Worm (Caenorhabditis elegans) whole organism, mixed stage, embryonic: ENCODE measurements around the gene R04B5.6.
A peak's percentile ranks its signal among the peaks of the same experiment; 100 is the strongest.

Experiments used
- M03D4.4 ChIP-seq: sonication (generic microtip); optimal IDR thresholded peaks from 2 replicates; lab custom pipeline; 2017; ENCODE audit warnings: mild to moderate bottlenecking, missing genetic modification characterization, missing compliant biosample characterization
- bed-3 ChIP-seq: fragments of 200-800 bp; sonication (Bioruptor generic); optimal IDR thresholded peaks from 3 replicates; lab custom pipeline; 2018; ENCODE audit warnings: mild to moderate bottlenecking, missing genetic modification characterization, moderate library complexity, missing compliant biosample characterization
- blmp-1 ChIP-seq: fragments of 150-350 bp; optimal IDR thresholded peaks from 2 replicates; lab custom pipeline; 2014; ENCODE audit warnings: missing biosample characterization, missing genetic modification characterization
- ceh-39 ChIP-seq: fragments of 150-350 bp; optimal IDR thresholded peaks from 2 replicates; lab custom pipeline; 2014; ENCODE audit warnings: missing biosample characterization, missing genetic modification characterization
- ceh-43 ChIP-seq: fragments of 200-800 bp; sonication (Bioruptor generic); optimal IDR thresholded peaks from 2 replicates; lab custom pipeline; 2018; ENCODE audit warnings: mild to moderate bottlenecking, missing genetic modification characterization, moderate library complexity, missing compliant biosample characterization
- ceh-83 ChIP-seq: fragments of 200-800 bp; sonication (Bioruptor generic); optimal IDR thresholded peaks from 2 replicates; lab custom pipeline; 2018; ENCODE audit warnings: mild to moderate bottlenecking, missing genetic modification characterization, missing compliant biosample characterization
- cnd-1 ChIP-seq: fragments of 200-800 bp; sonication (Bioruptor generic); optimal IDR thresholded peaks from 2 replicates; lab custom pipeline; 2018; ENCODE audit warnings: mild to moderate bottlenecking, missing genetic modification characterization, missing compliant biosample characterization
- drap-1 ChIP-seq: fragments of 200-800 bp; sonication (Bioruptor generic); optimal IDR thresholded peaks from 3 replicates; lab custom pipeline; 2018; ENCODE audit warnings: mild to moderate bottlenecking, missing genetic modification characterization, missing compliant biosample characterization
- elt-1 ChIP-seq: sonication (generic microtip); optimal IDR thresholded peaks from 2 replicates; lab custom pipeline; 2017; ENCODE audit warnings: missing genetic modification characterization, mild to moderate bottlenecking, missing compliant biosample characterization, antibody characterized with exemption, moderate library complexity, borderline replicate concordance; ENCODE audit not compliant: insufficient read depth
- elt-3 ChIP-seq: fragments of 150-350 bp; optimal IDR thresholded peaks from 2 replicates; lab custom pipeline; 2014; ENCODE audit warnings: missing biosample characterization, missing genetic modification characterization
- flh-1 ChIP-seq: fragments of 200-800 bp; sonication (Bioruptor generic); optimal IDR thresholded peaks from 2 replicates; lab custom pipeline; 2018; ENCODE audit warnings: mild to moderate bottlenecking, missing genetic modification characterization, moderate library complexity, missing compliant biosample characterization
- ham-2 ChIP-seq: fragments of 200-800 bp; sonication (Bioruptor generic); optimal IDR thresholded peaks from 2 replicates; lab custom pipeline; 2018; ENCODE audit warnings: mild to moderate bottlenecking, missing genetic modification characterization, missing compliant biosample characterization
- hlh-1 ChIP-seq: fragments of 150-350 bp; optimal IDR thresholded peaks from 2 replicates; lab custom pipeline; 2014; ENCODE audit warnings: missing biosample characterization, missing genetic modification reagents, missing genetic modification characterization
- lin-13 ChIP-seq: fragments of 150-350 bp; optimal IDR thresholded peaks from 2 replicates; lab custom pipeline; 2014; ENCODE audit warnings: missing biosample characterization, missing genetic modification characterization
- lin-32 ChIP-seq: fragments of 200-800 bp; sonication (Bioruptor generic); optimal IDR thresholded peaks from 2 replicates; lab custom pipeline; 2018; ENCODE audit warnings: mild to moderate bottlenecking, missing genetic modification characterization, missing compliant biosample characterization
- lsy-2 ChIP-seq: fragments of 150-350 bp; optimal IDR thresholded peaks from 2 replicates; lab custom pipeline; 2014; ENCODE audit warnings: missing biosample characterization, missing genetic modification characterization
- mab-5 ChIP-seq: fragments of 150-350 bp; optimal IDR thresholded peaks from 2 replicates; lab custom pipeline; 2014; ENCODE audit warnings: missing biosample characterization, missing genetic modification characterization
- mls-2 ChIP-seq: sonication (generic microtip); optimal IDR thresholded peaks from 2 replicates; lab custom pipeline; 2016; ENCODE audit warnings: mild to moderate bottlenecking, missing genetic modification characterization, moderate library complexity, missing compliant biosample characterization
- nhr-12 ChIP-seq: fragments of 150-350 bp; optimal IDR thresholded peaks from 2 replicates; lab custom pipeline; 2014; ENCODE audit warnings: missing biosample characterization, missing genetic modification characterization
- nhr-2 ChIP-seq: fragments of 150-350 bp; optimal IDR thresholded peaks from 2 replicates; lab custom pipeline; 2014; ENCODE audit warnings: missing biosample characterization, missing genetic modification characterization
- nhr-28 ChIP-seq: fragments of 150-350 bp; optimal IDR thresholded peaks from 2 replicates; lab custom pipeline; 2014; ENCODE audit warnings: missing biosample characterization, missing genetic modification characterization
- nhr-76 ChIP-seq: sonication (generic microtip); optimal IDR thresholded peaks from 2 replicates; lab custom pipeline; 2017; ENCODE audit warnings: missing biosample characterization, missing genetic modification characterization
- pha-4 ChIP-seq: fragments of 150-350 bp; optimal IDR thresholded peaks from 2 replicates; lab custom pipeline; 2018; ENCODE audit warnings: missing biosample characterization, missing genetic modification reagents, missing genetic modification characterization
- sem-2 ChIP-seq: fragments of 200-800 bp; sonication (Bioruptor generic); optimal IDR thresholded peaks from 2 replicates; lab custom pipeline; 2018; ENCODE audit warnings: mild to moderate bottlenecking, missing genetic modification characterization, missing compliant biosample characterization
- snpc-4 ChIP-seq: fragments of 150-350 bp; optimal IDR thresholded peaks from 2 replicates; lab custom pipeline; 2014; ENCODE audit warnings: missing biosample characterization, missing genetic modification characterization
- sptf-1 ChIP-seq: sonication (generic microtip); optimal IDR thresholded peaks from 2 replicates; lab custom pipeline; 2017; ENCODE audit warnings: mild to moderate bottlenecking, missing genetic modification characterization, moderate library complexity, missing compliant biosample characterization
- tbx-8 ChIP-seq: fragments of 200-800 bp; sonication (Bioruptor generic); optimal IDR thresholded peaks from 2 replicates; lab custom pipeline; 2018; ENCODE audit warnings: mild to moderate bottlenecking, missing genetic modification characterization, moderate library complexity, missing compliant biosample characterization
- unc-120 ChIP-seq: sonication (generic microtip); optimal IDR thresholded peaks from 2 replicates; lab custom pipeline; 2017; ENCODE audit warnings: missing genetic modification characterization, missing compliant biosample characterization; ENCODE audit not compliant: poor library complexity, severe bottlenecking
- unc-39 ChIP-seq: fragments of 150-350 bp; optimal IDR thresholded peaks from 2 replicates; lab custom pipeline; 2014; ENCODE audit warnings: missing biosample characterization, missing genetic modification characterization
- unc-62 ChIP-seq: fragments of 150-350 bp; optimal IDR thresholded peaks from 2 replicates; lab custom pipeline; 2014; ENCODE audit warnings: missing biosample characterization, missing genetic modification reagents, missing genetic modification characterization
- zip-8 ChIP-seq: fragments of 150-350 bp; optimal IDR thresholded peaks from 2 replicates; lab custom pipeline; 2014; ENCODE audit warnings: missing biosample characterization, missing genetic modification characterization
- ztf-11 ChIP-seq: fragments of 150-350 bp; optimal IDR thresholded peaks from 2 replicates; lab custom pipeline; 2014; ENCODE audit warnings: missing biosample characterization, missing genetic modification characterization

The R04B5.6 gene

ce11 chrV:10060039-10060438 is 24.9 kb upstream of the R04B5.6 start:
- TF ChIP-seq hlh-1 (peak; percentile 68), cnd-1 (tag; lab: Kevin White, UChicago) (no peak), unc-120 (tag; lab: Kevin White, UChicago) (peak; percentile 4), ztf-11 (tag; lab: Kevin White, UChicago) (no peak)

ce11 chrV:10064221-10064620 is 20.7 kb upstream of the R04B5.6 start, which contains the start of gene fipr-13:
fipr-13 (plus strand) TSS chrV:10064521.
- TF ChIP-seq lin-32 (GFP tag; lab: Kevin White, UChicago) (no peak), drap-1 (GFP tag; lab: Kevin White, UChicago) (no peak), ceh-83 (GFP tag; lab: Kevin White, UChicago) (no peak), nhr-76 (tag; lab: Kevin White, UChicago) (no peak), elt-3 (no peak), tbx-8 (GFP tag; lab: Kevin White, UChicago) (no peak), sptf-1 (no peak), nhr-12 (tag; lab: Kevin White, UChicago) (no peak)

- TF ChIP-seq snpc-4 = no peak
- TF ChIP-seq mab-5 (tag; lab: Kevin White, UChicago) = no peak
- TF ChIP-seq lsy-2 (tag; lab: Kevin White, UChicago) = no peak
- TF ChIP-seq flh-1 (GFP tag; lab: Kevin White, UChicago) = no peak
- TF ChIP-seq elt-3 = no peak
- TF ChIP-seq M03D4.4 (tag; lab: Kevin White, UChicago) = no peak
- TF ChIP-seq nhr-2 (tag; lab: Kevin White, UChicago) = no peak
- no peak for TF ChIP-seq hlh-1
- TF ChIP-seq sptf-1 = no peak
- no peak for TF ChIP-seq drap-1 (GFP tag; lab: Kevin White, UChicago)
- TF ChIP-seq lin-32 (GFP tag; lab: Kevin White, UChicago) = no peak
- TF ChIP-seq ceh-39 (tag; lab: Kevin White, UChicago) = no peak
- TF ChIP-seq mls-2 (tag; lab: Kevin White, UChicago) = no peak
- no peak for TF ChIP-seq bed-3 (GFP tag; lab: Kevin White, UChicago)
- TF ChIP-seq ztf-11 (tag; lab: Kevin White, UChicago) = no peak
- no peak for TF ChIP-seq nhr-28 (tag; lab: Kevin White, UChicago)
- no peak for TF ChIP-seq ceh-83 (GFP tag; lab: Kevin White, UChicago)
- TF ChIP-seq pha-4 (tag; lab: Kevin White, UChicago) = no peak
- TF ChIP-seq sem-2 (GFP tag; lab: Kevin White, UChicago) = no peak
- TF ChIP-seq unc-62 (GFP tag; lab: Kevin White, UChicago) = no peak
Observed at ce11 chrV:10065679-10066078, 19.3 kb upstream of the R04B5.6 start.

ce11 chrV:10066769-10067168 is 18.2 kb upstream of the R04B5.6 start, which contains the start of gene npr-39:
npr-39 (plus strand) TSS chrV:10067069.
- TF ChIP-seq lin-32 (GFP tag; lab: Kevin White, UChicago) = no peak
- TF ChIP-seq snpc-4 = no peak
- no peak for TF ChIP-seq nhr-76 (tag; lab: Kevin White, UChicago)
- no peak for TF ChIP-seq zip-8 (tag; lab: Kevin White, UChicago)
- TF ChIP-seq pha-4 (tag; lab: Kevin White, UChicago) = no peak
- TF ChIP-seq ham-2 = no peak
- no peak for TF ChIP-seq nhr-28 (tag; lab: Kevin White, UChicago)
- TF ChIP-seq sem-2 (GFP tag; lab: Kevin White, UChicago) = no peak
- no peak for TF ChIP-seq tbx-8 (GFP tag; lab: Kevin White, UChicago)
- no peak for TF ChIP-seq ceh-43 (GFP tag; lab: Kevin White, UChicago)
- TF ChIP-seq unc-39 = no peak
- no peak for TF ChIP-seq flh-1 (GFP tag; lab: Kevin White, UChicago)
- TF ChIP-seq sptf-1 = no peak
- no peak for TF ChIP-seq elt-1 (tag; lab: Kevin White, UChicago)
- TF ChIP-seq blmp-1 (tag; lab: Kevin White, UChicago) = no peak
- TF ChIP-seq lin-13 (tag; lab: Kevin White, UChicago) = no peak
- TF ChIP-seq drap-1 (GFP tag; lab: Kevin White, UChicago) = no peak
- no peak for TF ChIP-seq bed-3 (GFP tag; lab: Kevin White, UChicago)

ce11 chrV:10070541-10070940 is 14.4 kb upstream of the R04B5.6 start, which contains the start of gene nhr-192:
nhr-192 (minus strand) TSS chrV:10070641.
- no peak for TF ChIP-seq M03D4.4 (tag; lab: Kevin White, UChicago)
- TF ChIP-seq snpc-4 = no peak
- TF ChIP-seq drap-1 (GFP tag; lab: Kevin White, UChicago) = no peak
- TF ChIP-seq mab-5 (tag; lab: Kevin White, UChicago) = no peak
